Fruit fly (Drosophila melanogaster) whole organism, embryonic: ENCODE measurements around the gene CG3078.

ENCODE experiments used
- ATbp ChIP-seq: fragments of 200-800 bp; sonication (Bioruptor generic); optimal IDR thresholded peaks from 2 replicates; lab custom pipeline; 2017; ENCODE audit warnings: missing biosample characterization, mild to moderate bottlenecking, missing genetic modification characterization, missing genetic modification reagents
- Atf3 ChIP-seq: fragments of 200-800 bp; sonication (Bioruptor generic); optimal IDR thresholded peaks from 3 replicates; lab custom pipeline; 2016; ENCODE audit warnings: missing biosample characterization, missing genetic modification characterization
- Blimp-1 ChIP-seq: fragments of 200-800 bp; sonication (Bioruptor generic); optimal IDR thresholded peaks from 3 replicates; lab custom pipeline; 2018; ENCODE audit warnings: missing biosample characterization, missing genetic modification characterization, mild to moderate bottlenecking, moderate library complexity, missing genetic modification reagents
- Bteb2 ChIP-seq: fragments of 200-800 bp; sonication (Bioruptor generic); optimal IDR thresholded peaks from 2 replicates; lab custom pipeline; 2016; ENCODE audit warnings: missing biosample characterization, missing genetic modification characterization
- CG10654 ChIP-seq: fragments of 200-800 bp; sonication (Bioruptor generic); optimal IDR thresholded peaks from 2 replicates; lab custom pipeline; 2016; ENCODE audit warnings: missing biosample characterization, missing genetic modification characterization
- CG11398 ChIP-seq: fragments of 200-800 bp; sonication (Bioruptor generic); optimal IDR thresholded peaks from 2 replicates; lab custom pipeline; 2016; ENCODE audit warnings: missing biosample characterization, missing genetic modification characterization
- CG11504 ChIP-seq: fragments of 200-800 bp; sonication (Bioruptor generic); optimal IDR thresholded peaks from 3 replicates; lab custom pipeline; 2019; ENCODE audit warnings: missing biosample characterization, mild to moderate bottlenecking, missing genetic modification characterization, moderate library complexity
- CG12236 ChIP-seq: fragments of 200-800 bp; sonication (Bioruptor generic); optimal IDR thresholded peaks from 2 replicates; lab custom pipeline; 2016; ENCODE audit warnings: missing biosample characterization, missing genetic modification characterization
- CG12299 ChIP-seq: fragments of 200-800 bp; sonication (Bioruptor generic); optimal IDR thresholded peaks from 2 replicates; lab custom pipeline; 2018; ENCODE audit warnings: missing biosample characterization, mild to moderate bottlenecking, missing genetic modification characterization
- CG13287 ChIP-seq: fragments of 200-800 bp; sonication (Bioruptor generic); IDR thresholded peaks from 2 replicates; pipeline ENCODE4 v1.3.6; 2022; ENCODE audit warnings: missing biosample characterization, missing genetic modification characterization; ENCODE audit not compliant: partially characterized antibody
- CG14014 ChIP-seq: fragments of 200-800 bp; sonication (Bioruptor generic); IDR thresholded peaks from 2 replicates; pipeline ENCODE4 v1.3.6; 2022; ENCODE audit warnings: missing biosample characterization, missing genetic modification characterization
- CG17385 ChIP-seq: fragments of 200-800 bp; sonication (Bioruptor generic); optimal IDR thresholded peaks from 3 replicates; lab custom pipeline; 2018; ENCODE audit warnings: missing biosample characterization, mild to moderate bottlenecking, missing genetic modification characterization
- CG18619 ChIP-seq: fragments of 200-800 bp; sonication (Bioruptor generic); optimal IDR thresholded peaks from 3 replicates; lab custom pipeline; 2017; ENCODE audit warnings: missing biosample characterization, mild to moderate bottlenecking, missing genetic modification characterization
- CG2875 ChIP-seq: fragments of 200-800 bp; sonication (Bioruptor generic); optimal IDR thresholded peaks from 2 replicates; lab custom pipeline; 2017; ENCODE audit warnings: missing biosample characterization, mild to moderate bottlenecking, missing genetic modification characterization, missing genetic modification reagents
- CG31224 ChIP-seq: fragments of 200-800 bp; sonication (Bioruptor generic); IDR thresholded peaks from 2 replicates; pipeline ENCODE4 v1.3.6; 2022; ENCODE audit warnings: missing biosample characterization, missing genetic modification characterization
- CG3407 ChIP-seq: fragments of 200-800 bp; sonication (Bioruptor generic); optimal IDR thresholded peaks from 2 replicates; lab custom pipeline; 2018; ENCODE audit warnings: missing biosample characterization, mild to moderate bottlenecking, missing genetic modification characterization
- CG4707 ChIP-seq: fragments of 200-800 bp; sonication (Bioruptor generic); optimal IDR thresholded peaks from 2 replicates; lab custom pipeline; 2018; ENCODE audit warnings: missing biosample characterization, mild to moderate bottlenecking, missing genetic modification characterization, moderate library complexity
- CG6654 ChIP-seq: fragments of 200-800 bp; sonication (Bioruptor generic); optimal IDR thresholded peaks from 2 replicates; lab custom pipeline; 2017; ENCODE audit warnings: missing biosample characterization, mild to moderate bottlenecking, missing genetic modification characterization
- CG7928 ChIP-seq: fragments of 200-800 bp; sonication (Bioruptor generic); optimal IDR thresholded peaks from 2 replicates; lab custom pipeline; 2017; ENCODE audit warnings: missing biosample characterization, mild to moderate bottlenecking, missing genetic modification characterization
- CG8924 ChIP-seq: fragments of 200-800 bp; optimal IDR thresholded peaks from 3 replicates; lab custom pipeline; 2019; ENCODE audit warnings: missing biosample characterization, mild to moderate bottlenecking, missing genetic modification characterization, moderate library complexity
- CG9876 ChIP-seq: fragments of 200-800 bp; sonication (Bioruptor generic); optimal IDR thresholded peaks from 2 replicates; lab custom pipeline; 2016; ENCODE audit warnings: missing biosample characterization, missing genetic modification characterization
- CTCF ChIP-seq: fragments of 200-800 bp; sonication (Bioruptor generic); optimal IDR thresholded peaks from 2 replicates; lab custom pipeline; 2017; ENCODE audit warnings: missing biosample characterization, mild to moderate bottlenecking, missing genetic modification characterization, moderate library complexity
- Dad ChIP-seq: fragments of 200-800 bp; sonication (Bioruptor generic); optimal IDR thresholded peaks from 3 replicates; lab custom pipeline; 2016; ENCODE audit warnings: missing biosample characterization, missing genetic modification characterization
- Dfd ChIP-seq, 2 experiments: fragments of >200 bp; optimal IDR thresholded peaks; 2 replicates each; lab custom pipeline; 2017; ENCODE audit warnings: missing biosample characterization in 2 of 2, missing genetic modification characterization in 2 of 2
- Dp ChIP-seq: fragments of 200-800 bp; sonication (Bioruptor generic); optimal IDR thresholded peaks from 2 replicates; lab custom pipeline; 2018; ENCODE audit warnings: missing biosample characterization, mild to moderate bottlenecking, missing genetic modification characterization, moderate library complexity
- H2.0 ChIP-seq: fragments of 200-800 bp; sonication (Bioruptor generic); IDR thresholded peaks from 2 replicates; pipeline ENCODE4 v1.3.6; 2022; ENCODE audit warnings: missing biosample characterization, missing genetic modification characterization
- HmgD ChIP-seq: fragments of 200-800 bp; sonication (Bioruptor generic); optimal IDR thresholded peaks from 3 replicates; lab custom pipeline; 2016; ENCODE audit warnings: missing biosample characterization, missing genetic modification characterization
- Hmr ChIP-seq: fragments of 200-800 bp; sonication (Bioruptor generic); optimal IDR thresholded peaks from 3 replicates; lab custom pipeline; 2017; ENCODE audit warnings: mild to moderate bottlenecking, missing biosample characterization, missing genetic modification reagents, missing genetic modification characterization
- Hr3 ChIP-seq: fragments of 200-800 bp; sonication (Bioruptor generic); optimal IDR thresholded peaks from 3 replicates; lab custom pipeline; 2016; ENCODE audit warnings: missing biosample characterization, missing genetic modification characterization
- MBD-R2 ChIP-seq: fragments of 200-800 bp; sonication (Bioruptor generic); IDR thresholded peaks from 2 replicates; pipeline ENCODE4 v1.3.6; 2022; ENCODE audit warnings: missing biosample characterization, missing genetic modification characterization
- Mad ChIP-seq: fragments of 200-800 bp; sonication (Bioruptor generic); optimal IDR thresholded peaks from 2 replicates; lab custom pipeline; 2016; ENCODE audit warnings: missing biosample characterization, missing genetic modification characterization
- Oaz ChIP-seq: fragments of 200-800 bp; sonication (Bioruptor generic); IDR thresholded peaks from 2 replicates; pipeline ENCODE4 v1.3.6; 2022; ENCODE audit warnings: missing biosample characterization, missing genetic modification characterization
- Sin3A ChIP-seq: fragments of >200 bp; optimal IDR thresholded peaks from 2 replicates; lab custom pipeline; 2018
- Spps ChIP-seq: fragments of 200-800 bp; sonication (Bioruptor generic); optimal IDR thresholded peaks from 2 replicates; lab custom pipeline; 2018; ENCODE audit warnings: missing biosample characterization, mild to moderate bottlenecking, missing genetic modification characterization
- Sry-β ChIP-seq: fragments of 200-800 bp; sonication (Bioruptor generic); optimal IDR thresholded peaks from 2 replicates; lab custom pipeline; 2018; ENCODE audit warnings: missing biosample characterization, mild to moderate bottlenecking, missing genetic modification characterization, moderate library complexity
- br ChIP-seq: fragments of >200 bp; optimal IDR thresholded peaks from 2 replicates; lab custom pipeline; 2017
- cg ChIP-seq: fragments of 200-800 bp; sonication (Bioruptor generic); optimal IDR thresholded peaks from 3 replicates; lab custom pipeline; 2019; ENCODE audit warnings: missing biosample characterization, mild to moderate bottlenecking, missing genetic modification characterization, moderate library complexity
- crc ChIP-seq: fragments of 200-800 bp; sonication (Bioruptor generic); optimal IDR thresholded peaks from 2 replicates; lab custom pipeline; 2016; ENCODE audit warnings: missing biosample characterization, missing genetic modification characterization
- croc ChIP-seq: fragments of 200-800 bp; sonication (Bioruptor generic); conservative IDR thresholded peaks from 3 replicates; pipeline ENCODE4 v1.3.6; 2022; ENCODE audit warnings: missing biosample characterization, missing genetic modification characterization
- cwo ChIP-seq: fragments of 200-800 bp; sonication (Bioruptor generic); optimal IDR thresholded peaks from 3 replicates; lab custom pipeline; 2017; ENCODE audit warnings: missing biosample characterization, missing genetic modification characterization, mild to moderate bottlenecking, moderate library complexity, missing genetic modification reagents
- dysf ChIP-seq: fragments of 200-800 bp; sonication (Bioruptor generic); IDR thresholded peaks from 3 replicates; pipeline ENCODE4 v1.3.6; 2022; ENCODE audit warnings: missing biosample characterization, missing genetic modification characterization
- exex ChIP-seq: fragments of 200-800 bp; sonication (Bioruptor generic); optimal IDR thresholded peaks from 4 replicates; lab custom pipeline; 2018; ENCODE audit warnings: missing biosample characterization, mild to moderate bottlenecking, missing genetic modification characterization, moderate library complexity
- eyg ChIP-seq: fragments of 200-800 bp; sonication (Bioruptor generic); optimal IDR thresholded peaks from 3 replicates; lab custom pipeline; 2016; ENCODE audit warnings: missing biosample characterization, missing genetic modification characterization
- gt ChIP-seq: fragments of 200-800 bp; sonication (Bioruptor generic); IDR thresholded peaks from 2 replicates; pipeline ENCODE4 v1.3.6; 2022; ENCODE audit warnings: missing biosample characterization, missing genetic modification characterization
- ind ChIP-seq: fragments of 200-800 bp; sonication (Bioruptor generic); optimal IDR thresholded peaks from 3 replicates; lab custom pipeline; 2016; ENCODE audit warnings: missing biosample characterization, missing genetic modification characterization
- row ChIP-seq: fragments of 200-800 bp; sonication (Bioruptor generic); IDR thresholded peaks from 3 replicates; pipeline ENCODE4 v1.3.6; 2022; ENCODE audit warnings: missing biosample characterization, missing genetic modification characterization
- run ChIP-seq: fragments of 200-800 bp; sonication (Bioruptor generic); optimal IDR thresholded peaks from 3 replicates; lab custom pipeline; 2018; ENCODE audit warnings: missing biosample characterization, mild to moderate bottlenecking, missing genetic modification characterization
- sens-2 ChIP-seq: fragments of 200-800 bp; sonication (Bioruptor generic); IDR thresholded peaks from 2 replicates; pipeline ENCODE4 v1.3.6; 2022; ENCODE audit warnings: missing biosample characterization, missing genetic modification characterization
- sim ChIP-seq: fragments of 200-800 bp; sonication (Bioruptor generic); IDR thresholded peaks from 2 replicates; pipeline ENCODE4 v1.3.6; 2022; ENCODE audit warnings: missing biosample characterization, missing genetic modification characterization
- slp2 ChIP-seq: fragments of 200-800 bp; sonication (Bioruptor generic); optimal IDR thresholded peaks from 2 replicates; lab custom pipeline; 2016; ENCODE audit warnings: missing biosample characterization, missing genetic modification characterization
- stwl ChIP-seq: fragments of 200-800 bp; sonication (Bioruptor generic); optimal IDR thresholded peaks from 3 replicates; lab custom pipeline; 2018; ENCODE audit warnings: missing biosample characterization, mild to moderate bottlenecking, missing genetic modification characterization, moderate library complexity
- z ChIP-seq: fragments of 200-800 bp; sonication (Bioruptor generic); IDR thresholded peaks from 3 replicates; pipeline ENCODE4 v1.3.6; 2022; ENCODE audit warnings: missing biosample characterization, missing genetic modification characterization
- zen ChIP-seq: fragments of 200-800 bp; sonication (Bioruptor generic); optimal IDR thresholded peaks from 3 replicates; lab custom pipeline; 2018; ENCODE audit warnings: missing biosample characterization, mild to moderate bottlenecking, missing genetic modification characterization, moderate library complexity

Gene CG3078

DNA sequence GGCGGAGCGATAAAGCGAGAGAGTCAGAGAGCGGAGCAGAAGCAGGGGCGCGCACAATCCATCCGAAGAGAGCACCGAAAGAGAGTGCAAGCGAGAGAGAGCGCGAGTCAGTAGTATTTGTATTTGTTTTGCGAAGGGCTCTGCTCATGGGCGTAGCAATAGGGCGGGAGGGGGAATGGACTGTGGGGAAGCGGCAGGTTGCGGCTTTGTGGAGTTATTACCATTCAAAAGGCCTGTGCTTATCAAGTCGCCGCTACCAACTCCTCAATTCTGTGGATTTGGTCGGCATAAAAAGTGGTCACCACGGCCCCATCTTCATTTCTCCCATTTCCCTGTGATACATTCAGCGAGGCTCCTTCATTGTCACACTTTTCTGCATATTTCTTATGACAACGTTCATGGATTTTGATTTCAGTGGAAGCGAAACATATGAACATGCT lies 41.4 kb upstream of the CG3078 start (continued):
- TF ChIP-seq CG14014 (GFP tag; lab: Robert Waterston, UW): no peak; the same call in 1 of the 2 replicates
- peak; percentile 56 for TF ChIP-seq ind (GFP tag; lab: Kevin White, UChicago)
- TF ChIP-seq Blimp-1: no peak
- peak; percentile 15 for TF ChIP-seq CG7928 (GFP tag; lab: Kevin White, UChicago)
- peak; percentile 79; the same call in 2 of the 3 replicates for TF ChIP-seq z (GFP tag; lab: Robert Waterston, UW)
- TF ChIP-seq CG31224: no peak
- no peak for TF ChIP-seq Oaz (GFP tag; lab: Robert Waterston, UW)
- TF ChIP-seq Hmr: peak; percentile 69
- TF ChIP-seq CTCF (GFP tag; lab: Kevin White, UChicago): no peak
- TF ChIP-seq sim (GFP tag; lab: Robert Waterston, UW): 0 out of 2 replicates have a peak, but pooled peaks have one; percentile 15
- TF ChIP-seq eyg: no peak
- no peak for TF ChIP-seq ATbp (GFP tag; lab: Kevin White, UChicago)
- TF ChIP-seq CG12299: peak; percentile 24
- no peak for TF ChIP-seq CG9876 (GFP tag; lab: Kevin White, UChicago)
- no peak for TF ChIP-seq Bteb2 (GFP tag; lab: Kevin White, UChicago)
- TF ChIP-seq Mad (GFP tag; lab: Kevin White, UChicago): no peak
- no peak for TF ChIP-seq CG17385
- TF ChIP-seq br: no peak
- TF ChIP-seq CG2875 (GFP tag; lab: Kevin White, UChicago): no peak
- TF ChIP-seq Spps (tag; lab: Kevin White, UChicago): no peak
- TF ChIP-seq stwl: no peak
- no peak for TF ChIP-seq HmgD (GFP tag; lab: Kevin White, UChicago)
- peak; percentile 32 for TF ChIP-seq CG18619 (GFP tag; lab: Kevin White, UChicago)
- TF ChIP-seq dysf: peak; percentile 66; the same call in 2 of the 3 replicates
- no peak for TF ChIP-seq Sin3A (lab: Kevin White, UChicago)
- peak; percentile 44 for TF ChIP-seq CG8924 (tag; lab: Kevin White, UChicago)
- no peak for TF ChIP-seq zen
- peak; percentile 22; the same call in 1 of the 2 replicates for TF ChIP-seq H2.0
- no peak for TF ChIP-seq CG11398 (GFP tag; lab: Kevin White, UChicago)
- no peak for TF ChIP-seq Sry-β (GFP tag; lab: Kevin White, UChicago)
- peak; percentile 44 for TF ChIP-seq CG11504 (tag; lab: Kevin White, UChicago)
- TF ChIP-seq Dp (GFP tag; lab: Kevin White, UChicago): no peak
- no peak for TF ChIP-seq slp2 (GFP tag; lab: Kevin White, UChicago)
- TF ChIP-seq run: peak; percentile 1
- no peak for TF ChIP-seq MBD-R2 (GFP tag; lab: Robert Waterston, UW)
- peak; percentile 59 for TF ChIP-seq row (GFP tag; lab: Robert Waterston, UW)
- no peak for TF ChIP-seq Atf3 (GFP tag; lab: Kevin White, UChicago)
- TF ChIP-seq sens-2 (GFP tag; lab: Robert Waterston, UW): peak; percentile 19; the same call in 1 of the 2 replicates
- TF ChIP-seq CG10654: no peak
- TF ChIP-seq CG4707 (GFP tag; lab: Kevin White, UChicago): no peak
- TF ChIP-seq cg: no peak
- TF ChIP-seq Dfd (GFP tag; optimal IDR thresholded peaks at IDR 0.05; lab: Kevin White, UChicago): no peak
- no peak for TF ChIP-seq croc
- TF ChIP-seq exex (tag; lab: Kevin White, UChicago): no peak
- peak; percentile 22 for TF ChIP-seq CG6654 (GFP tag; lab: Kevin White, UChicago)
- peak; percentile 59 for TF ChIP-seq cwo (GFP tag; lab: Kevin White, UChicago)
- peak; percentile 37 for TF ChIP-seq Hr3 (GFP tag; lab: Kevin White, UChicago)
- TF ChIP-seq crc: no peak
- TF ChIP-seq Dad: no peak
- no peak for TF ChIP-seq gt (GFP tag; lab: Robert Waterston, UW)
- no peak for TF ChIP-seq CG12236 (GFP tag; lab: Kevin White, UChicago)
- TF ChIP-seq CG3407: no peak
- TF ChIP-seq CG13287: no peak
